Worm (Caenorhabditis elegans): Measurements from ENCODE around the gene unc-8.

- TF ChIP-seq W03F9.2 (tag; optimal IDR thresholded peaks at IDR 0.05) (no peak), dao-5 (tag; optimal IDR thresholded peaks at IDR 0.05) (no peak)
These were observed 10.2 kb upstream of the unc-8 start, which contains the start of gene str-249 for ce11 chrIV:7186756-7187155.
